Fruit fly (Drosophila melanogaster): ENCODE measurements around the gene CG7692.

DNA sequence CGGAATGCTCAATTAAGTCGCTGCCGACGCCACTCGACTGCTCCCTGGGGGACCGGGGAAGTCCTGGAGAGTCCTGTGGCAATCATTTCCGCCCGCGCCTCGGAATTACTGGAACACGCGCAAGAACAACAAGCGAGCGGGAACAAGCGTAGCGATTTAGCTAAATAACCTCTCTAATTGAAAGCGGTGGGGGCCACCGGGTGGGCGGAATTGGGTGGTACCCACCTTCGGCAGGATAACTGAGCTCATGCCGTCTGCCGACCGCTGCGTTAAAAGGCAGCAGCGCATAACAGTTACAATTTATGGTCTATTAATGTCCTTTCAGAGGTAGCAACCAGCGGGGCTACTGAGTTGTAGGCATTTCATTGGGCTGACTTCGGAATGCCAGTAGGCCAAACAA is 5.2 kb upstream of the CG7692 start:
- TF ChIP-seq CTCF (optimal IDR thresholded peaks at IDR 0.05) (no peak), CG8478 (optimal IDR thresholded peaks at IDR 0.05) (no peak)
